Fruit fly (Drosophila melanogaster): ENCODE results near the gene B9d2.

DNA sequence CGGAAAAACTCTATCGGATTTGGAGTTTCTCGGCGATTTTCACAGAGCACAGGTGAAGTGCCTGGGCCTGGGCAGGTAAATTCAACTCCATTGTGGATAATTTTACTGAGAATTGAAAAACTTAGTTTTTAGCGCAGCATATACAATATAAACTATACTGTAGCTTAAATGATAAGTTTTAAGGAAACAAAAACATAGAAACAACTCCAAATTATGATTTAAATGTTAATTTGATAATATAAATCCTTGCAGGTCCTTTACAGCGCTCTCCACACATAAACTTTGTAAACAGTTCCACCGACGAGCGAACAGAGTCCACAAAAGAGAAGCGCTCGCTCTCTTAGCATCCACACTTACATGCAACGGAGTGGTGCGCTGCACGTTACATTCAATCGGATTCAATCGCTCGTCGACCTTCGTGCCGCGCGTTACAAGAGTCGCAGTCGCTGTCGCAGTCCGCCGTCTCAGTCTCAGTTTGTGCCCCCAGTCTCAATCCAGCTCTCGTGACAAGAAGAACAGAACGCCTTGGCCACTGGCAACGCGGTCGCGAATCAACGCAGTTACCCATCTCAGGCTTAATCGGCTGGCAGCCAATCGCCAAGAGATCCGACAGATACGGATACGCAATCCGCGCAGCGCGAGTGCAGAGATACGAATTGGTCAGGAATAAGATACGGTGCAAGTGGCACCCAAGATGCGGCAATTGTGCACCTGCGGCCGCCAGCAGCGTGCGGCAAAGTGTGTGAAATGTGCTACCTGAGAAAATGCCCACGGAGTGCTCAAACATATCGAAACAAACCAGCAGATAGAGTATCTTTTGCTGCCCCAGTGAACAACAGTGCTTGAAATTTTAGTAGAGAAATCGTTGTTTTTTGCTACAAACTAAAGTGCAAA, 48.5 kb upstream of the B9d2 start, which contains the start of gene smal:
- TF ChIP-seq zen (tag; optimal IDR thresholded peaks at IDR 0.05) (no peak), psq (GFP tag; optimal IDR thresholded peaks at IDR 0.05) (no peak), Chrac-16 (GFP tag; optimal IDR thresholded peaks at IDR 0.05) (no peak), CG9876 (GFP tag; optimal IDR thresholded peaks at IDR 0.05) (no peak), D19B (GFP tag; optimal IDR thresholded peaks at IDR 0.05) (no peak), Poxn (GFP tag; IDR thresholded peaks at IDR 0.05) (no peak), Asciz (GFP tag; optimal IDR thresholded peaks at IDR 0.05) (no peak), sim (GFP tag; IDR thresholded peaks at IDR 0.05) (peak; percentile 66), Blimp-1 (GFP tag; optimal IDR thresholded peaks at IDR 0.05) (no peak)

All from whole organism, embryonic.